Fruit fly (Drosophila melanogaster): ENCODE measurements around the gene Rnp4F.

Gene Rnp4F

DNA sequence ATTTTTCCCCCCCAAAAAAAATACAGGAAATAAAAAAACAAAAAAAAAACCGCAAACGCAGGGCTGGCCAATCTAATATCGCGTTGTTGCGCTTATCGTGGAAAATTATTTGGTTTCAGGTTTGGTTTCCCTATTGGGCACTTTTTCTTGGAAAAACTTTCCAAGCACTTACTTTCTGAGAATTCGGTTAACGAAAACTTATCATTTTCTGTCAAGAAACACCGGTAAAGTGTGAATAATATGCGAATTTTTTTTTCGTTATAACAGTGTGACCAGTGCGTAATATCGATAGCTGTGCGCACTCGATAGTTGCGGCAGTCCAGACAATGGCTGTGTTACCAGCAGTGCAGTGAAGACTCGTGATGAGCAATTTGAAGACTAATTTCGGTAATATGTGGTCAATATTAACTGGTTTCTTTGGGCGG, at the start of gene Rnp4F:
TSS of gene Rnp4F (minus strand) at position 238 of the 425 bp plus-strand sequence.
- TF ChIP-seq psq (optimal IDR thresholded peaks at IDR 0.05) (no peak), pan (optimal IDR thresholded peaks at IDR 0.05) (no peak), usp (GFP tag; optimal IDR thresholded peaks at IDR 0.05) (no peak), CG8478 (optimal IDR thresholded peaks at IDR 0.05) (no peak), EcR (GFP tag; optimal IDR thresholded peaks at IDR 0.05) (no peak)

DNA sequence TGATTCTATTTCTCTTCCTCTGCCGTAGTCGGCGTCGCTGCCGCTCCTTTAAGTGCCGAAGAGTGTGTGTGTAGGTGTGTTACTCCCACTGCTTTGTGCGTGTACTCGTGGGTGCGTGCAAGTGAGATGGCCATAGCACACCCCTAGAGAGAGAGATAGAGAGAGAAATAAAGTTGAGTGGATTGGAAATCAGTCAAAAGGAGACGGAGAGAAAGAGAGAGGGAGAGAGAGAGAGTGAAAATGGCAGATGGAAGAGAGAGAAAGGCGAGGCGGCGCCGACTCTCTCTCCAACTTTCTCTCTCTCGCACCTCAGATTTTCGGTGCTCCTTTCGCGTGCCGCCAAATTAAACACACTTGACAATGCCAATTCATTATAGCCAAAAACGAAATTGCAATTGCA, 41.5 kb upstream of the Rnp4F start:
- no peak for TF ChIP-seq Dll (optimal IDR thresholded peaks at IDR 0.05)
- TF ChIP-seq psq (optimal IDR thresholded peaks at IDR 0.05), result no peak
- no peak for TF ChIP-seq CG8478 (optimal IDR thresholded peaks at IDR 0.05)
- no peak for TF ChIP-seq EcR (GFP tag; optimal IDR thresholded peaks at IDR 0.05)
- TF ChIP-seq usp (GFP tag; optimal IDR thresholded peaks at IDR 0.05), result no peak
- no peak for TF ChIP-seq pan (optimal IDR thresholded peaks at IDR 0.05)

DNA sequence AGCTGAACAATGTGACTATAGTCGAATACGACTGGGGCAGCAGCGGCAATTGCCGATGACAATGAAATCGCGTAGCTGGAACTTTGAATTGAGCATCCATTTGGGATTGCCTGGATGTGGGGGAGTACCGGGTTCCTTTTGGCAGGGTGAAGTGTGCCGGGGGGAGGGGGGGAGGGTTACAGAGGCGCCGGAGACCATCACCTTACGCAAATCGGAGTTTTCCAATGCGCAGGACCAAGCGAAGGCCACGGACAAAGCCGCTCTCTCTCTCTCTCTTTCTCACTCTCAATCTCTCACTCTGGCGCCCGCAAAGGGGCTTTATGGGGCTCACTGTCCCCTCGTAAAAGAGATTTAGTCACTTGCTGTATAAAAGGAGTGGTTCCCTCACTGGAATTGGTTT, 40.6 kb upstream of the Rnp4F start:
- no peak for TF ChIP-seq pan (optimal IDR thresholded peaks at IDR 0.05)
- TF ChIP-seq usp (GFP tag; optimal IDR thresholded peaks at IDR 0.05), result no peak
- no peak for TF ChIP-seq psq (optimal IDR thresholded peaks at IDR 0.05)
- TF ChIP-seq Dll (optimal IDR thresholded peaks at IDR 0.05), result no peak
- TF ChIP-seq CG8478 (optimal IDR thresholded peaks at IDR 0.05), result no peak
- no peak for TF ChIP-seq EcR (GFP tag; optimal IDR thresholded peaks at IDR 0.05)

DNA sequence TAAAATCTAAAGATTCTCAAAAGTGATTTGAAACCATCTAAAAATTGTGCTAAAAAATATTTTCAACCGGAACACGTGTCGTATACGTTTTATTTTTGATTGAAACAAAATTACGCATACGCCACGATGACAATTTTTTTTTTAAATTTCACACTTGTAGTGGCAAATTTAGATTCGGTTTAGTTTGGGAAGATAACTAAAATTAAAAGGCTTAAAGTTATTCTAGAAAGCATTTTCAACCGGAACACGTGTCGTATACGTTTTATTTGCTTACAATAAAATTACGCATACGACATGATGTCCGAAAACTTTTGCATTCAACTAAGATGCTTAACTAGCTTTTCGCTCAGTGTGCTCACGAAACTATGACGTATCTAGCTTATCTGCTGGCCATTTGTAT, 36.3 kb upstream of the Rnp4F start:
- TF ChIP-seq psq (optimal IDR thresholded peaks at IDR 0.05) (no peak), Dll (optimal IDR thresholded peaks at IDR 0.05) (no peak)

DNA sequence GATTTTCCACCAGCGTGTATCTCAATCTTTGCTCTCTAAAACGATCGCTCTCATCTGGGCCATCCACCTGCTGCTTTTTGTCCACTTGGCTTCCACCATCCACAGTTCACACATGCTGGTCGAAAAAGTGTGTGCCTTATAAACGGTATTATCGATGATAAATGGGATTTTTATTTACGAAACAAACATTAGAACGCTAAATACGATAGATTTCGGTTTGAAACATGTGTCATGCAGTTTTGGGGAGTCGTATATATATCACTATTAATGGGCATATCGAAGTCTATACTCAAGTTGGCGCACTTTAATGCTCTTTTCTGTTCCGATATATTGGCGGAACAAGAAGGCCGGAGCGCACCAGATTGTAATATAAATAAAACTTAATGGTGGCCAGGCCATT, 34.5 kb upstream of the Rnp4F start:
- TF ChIP-seq CG8478 (optimal IDR thresholded peaks at IDR 0.05) (no peak), psq (optimal IDR thresholded peaks at IDR 0.05) (no peak), pan (optimal IDR thresholded peaks at IDR 0.05) (no peak), EcR (GFP tag; optimal IDR thresholded peaks at IDR 0.05) (no peak), Dll (optimal IDR thresholded peaks at IDR 0.05) (no peak), usp (GFP tag; optimal IDR thresholded peaks at IDR 0.05) (no peak)

DNA sequence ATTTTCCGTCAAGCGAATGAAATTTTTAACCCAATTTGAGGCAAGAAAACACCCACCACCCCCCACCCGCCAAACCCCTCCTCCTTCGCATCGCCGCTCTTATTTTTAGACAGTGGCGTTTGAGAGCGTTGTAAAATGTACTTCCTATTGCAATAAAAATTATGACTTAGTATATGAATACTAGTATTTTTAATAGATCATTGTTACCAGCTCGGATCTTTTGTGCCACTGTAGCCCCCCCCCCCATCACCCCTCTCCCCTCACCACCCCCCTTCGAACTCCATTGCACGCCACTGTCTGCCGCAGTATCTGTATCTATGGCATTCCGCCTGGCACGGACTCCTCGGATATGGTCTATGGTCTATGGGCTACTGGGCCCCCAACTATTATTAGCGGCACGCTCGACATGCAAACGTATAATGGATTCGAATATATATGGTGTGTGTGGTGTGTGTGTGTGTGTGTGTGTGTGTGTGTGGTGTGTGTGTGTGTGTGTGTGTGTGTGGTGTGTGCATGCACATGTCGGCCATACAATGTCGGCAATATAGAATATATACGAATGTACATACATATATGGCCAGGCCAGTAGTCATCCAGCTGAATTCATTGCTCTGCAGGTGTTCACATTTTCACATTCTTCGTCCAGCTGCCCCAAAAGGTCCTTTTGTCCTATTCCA, 27.5 kb upstream of the Rnp4F start:
- TF ChIP-seq CG8478 (optimal IDR thresholded peaks at IDR 0.05) (no peak), pan (optimal IDR thresholded peaks at IDR 0.05) (no peak), psq (optimal IDR thresholded peaks at IDR 0.05) (no peak), EcR (GFP tag; optimal IDR thresholded peaks at IDR 0.05) (no peak), Dll (optimal IDR thresholded peaks at IDR 0.05) (no peak), usp (GFP tag; optimal IDR thresholded peaks at IDR 0.05) (no peak)

DNA sequence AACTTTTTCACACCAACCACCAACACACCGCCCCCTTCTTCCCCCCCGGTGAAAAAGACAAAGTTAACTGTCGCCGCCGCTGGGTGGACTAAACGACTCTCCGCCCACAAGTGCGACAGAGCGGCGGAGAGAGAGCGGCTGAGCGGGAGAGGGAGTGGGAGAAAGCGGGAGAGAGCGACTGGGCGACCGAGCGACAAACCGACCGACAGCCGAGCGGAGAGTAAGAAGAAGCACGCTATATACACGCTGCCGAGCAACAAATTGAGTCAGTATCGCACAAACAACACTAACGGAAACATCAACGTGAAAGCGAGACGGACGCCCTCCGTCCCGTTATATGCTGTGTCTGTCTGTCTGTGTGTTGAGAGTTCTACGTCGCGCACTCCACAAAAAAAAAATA, 17.5 kb upstream of the Rnp4F start, which contains the start of gene SK:
TSS of gene SK (plus strand) at position 267 of the 400 bp plus-strand sequence.
- TF ChIP-seq usp (GFP tag; optimal IDR thresholded peaks at IDR 0.05) (no peak), Dll (optimal IDR thresholded peaks at IDR 0.05) (peak; percentile 12), EcR (GFP tag; optimal IDR thresholded peaks at IDR 0.05) (no peak)

DNA sequence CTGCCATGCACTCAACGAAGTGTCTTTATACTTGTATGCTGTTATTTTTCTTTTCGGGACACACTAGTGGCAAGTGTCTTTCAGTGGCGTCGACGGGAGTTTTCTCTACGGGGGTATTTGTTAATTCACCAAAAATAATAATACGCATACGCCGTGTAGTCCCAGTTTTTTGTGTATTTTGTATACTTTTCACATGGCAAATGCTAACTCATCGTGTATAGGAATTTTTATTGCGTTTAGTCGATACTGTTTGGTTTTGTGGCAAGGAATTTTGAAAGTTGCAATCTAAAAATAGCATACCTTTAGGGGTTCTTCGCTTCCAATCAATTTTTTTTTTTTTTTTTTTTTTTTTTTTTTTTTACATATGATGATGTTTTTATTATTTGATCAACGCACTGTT, 15.9 kb upstream of the Rnp4F start:
- TF ChIP-seq psq (optimal IDR thresholded peaks at IDR 0.05) (no peak), Dll (optimal IDR thresholded peaks at IDR 0.05) (no peak), CG8478 (optimal IDR thresholded peaks at IDR 0.05) (no peak), pan (optimal IDR thresholded peaks at IDR 0.05) (no peak), usp (GFP tag; optimal IDR thresholded peaks at IDR 0.05) (no peak), EcR (GFP tag; optimal IDR thresholded peaks at IDR 0.05) (no peak)

DNA sequence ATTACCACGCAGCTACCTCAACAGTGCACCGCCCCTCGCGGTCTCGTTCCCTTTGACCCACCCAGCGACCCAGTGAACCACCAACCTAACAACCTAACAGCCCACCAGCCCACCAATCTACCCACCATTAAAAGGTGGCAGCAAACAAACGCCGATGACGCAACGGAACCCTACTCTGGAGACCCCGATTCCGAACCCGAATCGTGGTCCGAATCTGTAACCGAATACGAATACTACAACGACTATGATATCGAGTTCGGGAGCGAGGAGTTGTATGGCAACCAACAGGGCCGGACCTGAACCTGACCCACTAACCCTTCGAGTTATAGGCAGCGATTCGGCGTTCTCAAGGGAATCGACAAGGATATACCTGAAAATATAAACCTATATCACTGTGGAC, 14.8 kb upstream of the Rnp4F start:
- TF ChIP-seq CG8478 (optimal IDR thresholded peaks at IDR 0.05) (no peak), EcR (GFP tag; optimal IDR thresholded peaks at IDR 0.05) (no peak), Dll (optimal IDR thresholded peaks at IDR 0.05) (no peak), pan (optimal IDR thresholded peaks at IDR 0.05) (no peak), psq (optimal IDR thresholded peaks at IDR 0.05) (no peak), usp (GFP tag; optimal IDR thresholded peaks at IDR 0.05) (no peak)

DNA sequence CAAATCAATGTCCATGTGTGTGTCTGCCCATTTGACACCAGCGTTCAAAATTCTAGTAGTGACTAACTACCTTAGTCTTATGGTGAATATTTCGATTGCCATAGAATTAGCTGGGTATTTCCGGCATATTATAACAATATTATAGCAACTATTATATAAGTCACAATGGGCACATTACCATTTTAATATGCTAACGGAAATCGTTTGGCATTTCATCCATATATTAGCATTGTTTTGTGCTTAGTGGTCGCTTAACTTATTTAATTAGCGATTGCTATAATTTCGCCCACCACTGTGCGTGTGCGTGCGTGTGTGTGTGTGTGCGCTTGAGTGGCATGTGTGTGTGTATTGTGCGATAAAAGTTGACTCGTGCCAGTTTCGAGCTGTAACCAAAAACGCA, 14.2 kb upstream of the Rnp4F start:
- TF ChIP-seq psq (optimal IDR thresholded peaks at IDR 0.05) (no peak), EcR (GFP tag; optimal IDR thresholded peaks at IDR 0.05) (no peak), Dll (optimal IDR thresholded peaks at IDR 0.05) (no peak), pan (optimal IDR thresholded peaks at IDR 0.05) (no peak), usp (GFP tag; optimal IDR thresholded peaks at IDR 0.05) (no peak), CG8478 (optimal IDR thresholded peaks at IDR 0.05) (no peak)

DNA sequence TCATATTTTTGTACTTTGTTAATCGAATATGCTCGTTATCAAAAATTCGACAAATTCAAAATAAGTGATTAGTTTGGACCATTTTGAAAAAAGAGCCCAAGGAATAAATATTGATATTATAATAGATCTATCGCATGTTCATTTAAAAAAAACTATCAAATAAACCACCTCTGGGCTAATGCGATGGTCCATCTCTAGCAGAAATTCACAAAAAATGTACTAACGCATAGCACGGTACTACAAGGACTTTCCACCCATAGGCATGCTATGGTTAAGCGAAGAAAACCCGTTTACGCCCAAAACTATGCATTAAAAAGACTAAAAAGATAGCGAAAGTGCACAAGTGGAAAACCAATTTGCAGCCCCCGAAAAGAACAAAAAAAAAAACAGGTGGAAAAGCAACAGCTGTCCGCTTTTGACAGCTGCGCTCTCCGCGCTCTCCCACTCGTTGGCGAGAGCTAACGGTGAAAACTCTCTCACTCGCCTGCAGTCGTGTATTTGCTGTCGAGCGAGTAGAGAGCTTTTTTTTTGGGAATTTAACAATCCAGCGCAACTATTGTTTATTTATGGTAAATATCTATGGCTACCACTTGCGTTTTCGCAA, 9.9 kb upstream of the Rnp4F start, which contains the start of gene CanB:
TSS of gene CanB (plus strand) at position 241 of the 604 bp plus-strand sequence.
- TF ChIP-seq pan (optimal IDR thresholded peaks at IDR 0.05) (no peak), EcR (GFP tag; optimal IDR thresholded peaks at IDR 0.05) (no peak), psq (optimal IDR thresholded peaks at IDR 0.05) (no peak), Dll (optimal IDR thresholded peaks at IDR 0.05) (no peak), CG8478 (optimal IDR thresholded peaks at IDR 0.05) (no peak), usp (GFP tag; optimal IDR thresholded peaks at IDR 0.05) (no peak)

DNA sequence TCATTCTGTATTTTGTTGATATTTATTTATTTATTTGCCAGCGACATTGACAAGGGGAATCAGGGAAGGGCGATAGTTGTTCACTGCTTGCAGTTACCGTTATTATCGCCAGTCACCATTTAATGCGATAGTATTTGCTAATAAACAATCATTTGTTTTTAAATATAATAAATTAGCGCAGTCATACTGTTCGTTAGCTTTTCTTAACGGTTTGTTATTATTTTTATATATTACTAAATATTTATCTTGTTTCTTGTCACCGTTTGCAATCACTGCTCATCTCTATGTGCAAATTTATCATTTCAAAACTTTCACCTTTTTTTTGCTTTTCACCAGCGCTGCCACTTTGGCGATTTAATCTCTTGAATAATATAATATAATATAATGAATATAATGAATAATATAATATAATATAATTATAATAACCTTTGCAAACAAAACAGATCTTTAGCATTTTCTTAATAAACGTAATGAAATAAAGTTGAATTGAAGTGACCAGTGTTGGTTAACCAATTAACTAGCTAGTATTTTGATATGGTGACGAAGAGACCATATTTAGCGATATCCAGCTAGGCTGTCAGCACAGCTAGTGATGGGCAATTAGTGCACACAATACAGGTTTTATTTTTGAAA, 6.9 kb upstream of the Rnp4F start, which contains the start of the genes CG3309 and XRCC1:
TSS of gene CG3309 (minus strand) at position 82 of the 633 bp plus-strand sequence.
TSS of gene XRCC1 (plus strand) at position 611 of the 633 bp plus-strand sequence.
- TF ChIP-seq Dll (optimal IDR thresholded peaks at IDR 0.05), result no peak
- TF ChIP-seq EcR (GFP tag; optimal IDR thresholded peaks at IDR 0.05), result no peak
- no peak for TF ChIP-seq usp (GFP tag; optimal IDR thresholded peaks at IDR 0.05)
- no peak for TF ChIP-seq psq (optimal IDR thresholded peaks at IDR 0.05)
- no peak for TF ChIP-seq CG8478 (optimal IDR thresholded peaks at IDR 0.05)
- no peak for TF ChIP-seq pan (optimal IDR thresholded peaks at IDR 0.05)
